Worm (Caenorhabditis elegans) whole organism, early embryonic: ENCODE results near the gene C46H3.2.

Experiments
- B0310.2 ChIP-seq: sonication (generic microtip); optimal IDR thresholded peaks from 2 replicates; lab custom pipeline; 2016; ENCODE audit warnings: mild to moderate bottlenecking, missing genetic modification characterization, missing compliant biosample characterization
- F13C5.2 ChIP-seq: sonication (generic microtip); optimal IDR thresholded peaks from 2 replicates; lab custom pipeline; 2017; ENCODE audit warnings: mild to moderate bottlenecking, missing genetic modification characterization, inconsistent platforms, missing compliant biosample characterization
- aly-1 ChIP-seq: sonication (generic microtip); optimal IDR thresholded peaks from 2 replicates; lab custom pipeline; 2016; ENCODE audit warnings: missing genetic modification characterization, missing compliant biosample characterization
- ama-1 ChIP-seq: fragments of 150-350 bp; optimal IDR thresholded peaks from 2 replicates; lab custom pipeline; 2014
- ceh-13 ChIP-seq: fragments of 200-800 bp; sonication (Bioruptor generic); optimal IDR thresholded peaks from 2 replicates; lab custom pipeline; 2018; ENCODE audit warnings: mild to moderate bottlenecking, missing genetic modification characterization, missing compliant biosample characterization
- ceh-36 ChIP-seq: sonication (generic microtip); optimal IDR thresholded peaks from 2 replicates; lab custom pipeline; 2016; ENCODE audit warnings: missing genetic modification characterization, inconsistent platforms, missing compliant biosample characterization
- ets-7 ChIP-seq: sonication (generic microtip); optimal IDR thresholded peaks from 2 replicates; lab custom pipeline; 2016; ENCODE audit warnings: missing genotype, missing genetic modification characterization, missing compliant biosample characterization
- flt-1 ChIP-seq: fragments of 200-800 bp; sonication (Bioruptor generic); IDR thresholded peaks from 2 replicates; pipeline ENCODE4 v1.3.6; 2022; ENCODE audit warnings: missing genetic modification characterization, missing compliant biosample characterization
- hmbx-1 ChIP-seq: sonication (generic microtip); optimal IDR thresholded peaks from 2 replicates; lab custom pipeline; 2016; ENCODE audit warnings: mild to moderate bottlenecking, missing genetic modification characterization, missing compliant biosample characterization
- hmg-4 ChIP-seq: fragments of 200-800 bp; sonication (Bioruptor generic); optimal IDR thresholded peaks from 2 replicates; lab custom pipeline; 2018; ENCODE audit warnings: mild to moderate bottlenecking, missing genetic modification characterization, missing compliant biosample characterization
- hnd-1 ChIP-seq: sonication (generic microtip); optimal IDR thresholded peaks from 2 replicates; lab custom pipeline; 2016; ENCODE audit warnings: missing genetic modification characterization, missing compliant biosample characterization
- pes-1 ChIP-seq: fragments of 200-800 bp; sonication (Bioruptor generic); IDR thresholded peaks from 2 replicates; pipeline ENCODE4 v1.3.6; 2022; ENCODE audit warnings: missing genetic modification reagents, missing genetic modification characterization, missing compliant biosample characterization
- scrt-1 ChIP-seq: fragments of 200-800 bp; sonication (Bioruptor generic); IDR thresholded peaks from 2 replicates; pipeline ENCODE4 v1.3.6; 2022; ENCODE audit warnings: missing genetic modification characterization, missing compliant biosample characterization
- sea-1 ChIP-seq: fragments of 200-800 bp; sonication (Bioruptor generic); conservative IDR thresholded peaks from 2 replicates; pipeline ENCODE4 v1.3.6; 2022; ENCODE audit warnings: missing genetic modification characterization, missing compliant biosample characterization
- tbx-11 ChIP-seq: fragments of 200-800 bp; sonication (Bioruptor generic); IDR thresholded peaks from 2 replicates; pipeline ENCODE4 v1.3.6; 2022; ENCODE audit warnings: missing genetic modification characterization, missing compliant biosample characterization
- tbx-37 ChIP-seq: fragments of 200-800 bp; sonication (Bioruptor generic); conservative IDR thresholded peaks from 2 replicates; pipeline ENCODE4 v1.3.6; 2022; ENCODE audit warnings: missing genetic modification reagents, missing genetic modification characterization, missing compliant biosample characterization
- tra-4 ChIP-seq: sonication (generic microtip); optimal IDR thresholded peaks from 2 replicates; lab custom pipeline; 2017; ENCODE audit warnings: missing genetic modification characterization, missing compliant biosample characterization

Gene C46H3.2

DNA sequence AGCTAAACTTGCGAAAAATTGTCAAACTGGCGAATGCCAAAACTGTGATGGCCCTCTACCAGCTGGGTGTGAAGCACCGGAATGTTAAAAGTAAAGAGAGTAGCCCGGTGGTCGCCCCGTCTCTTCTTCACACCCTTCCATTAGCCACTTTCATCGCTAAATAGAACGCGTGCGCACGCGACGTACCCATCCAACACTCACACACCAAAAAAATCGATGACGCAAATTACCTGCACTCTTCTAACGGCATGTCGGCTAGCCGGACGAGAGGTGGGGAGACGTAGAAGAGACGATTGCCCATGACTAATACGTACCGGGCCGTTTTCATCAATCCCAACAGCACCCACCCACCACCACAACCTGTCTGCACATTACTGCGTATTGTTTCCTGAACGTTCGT, 13.7 kb upstream of the C46H3.2 start:
- TF ChIP-seq hmg-4 (GFP tag; lab: Kevin White, UChicago) (peak; percentile 30), hmbx-1 (no peak), ceh-13 (GFP tag; lab: Kevin White, UChicago) (no peak), B0310.2 (tag; lab: Kevin White, UChicago) (no peak), aly-1 (tag; lab: Kevin White, UChicago) (no peak), ets-7 (tag; lab: Kevin White, UChicago) (no peak)

DNA sequence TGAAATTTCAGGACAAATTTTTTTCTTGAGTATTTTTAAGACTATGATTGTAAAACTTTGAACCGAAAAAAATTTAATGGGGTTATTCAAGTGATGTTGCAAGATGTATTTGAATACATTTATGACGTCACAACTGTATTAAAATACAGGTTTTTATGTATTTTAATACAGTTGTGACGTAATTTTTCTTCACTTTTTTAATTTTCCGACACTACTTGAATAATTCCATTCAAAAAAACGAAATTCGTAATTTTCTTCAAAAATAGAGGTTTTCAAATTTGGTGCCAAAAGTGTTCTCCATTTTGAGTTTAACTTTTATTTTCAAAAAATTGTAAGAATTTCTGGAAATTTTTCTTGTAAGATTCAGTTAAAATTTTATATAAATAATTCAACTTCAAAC, 12.2 kb upstream of the C46H3.2 start:
- TF ChIP-seq tra-4 (no peak), F13C5.2 (no peak), pes-1 (GFP tag; lab: Robert Waterston, UW) (no peak), ceh-13 (GFP tag; lab: Kevin White, UChicago) (no peak), tbx-37 (GFP tag; lab: Robert Waterston, UW) (no peak), ama-1 (lab: Kevin White, UChicago) (no peak), ets-7 (tag; lab: Kevin White, UChicago) (no peak), tbx-11 (GFP tag; lab: Robert Waterston, UW) (no peak), ceh-36 (tag; lab: Kevin White, UChicago) (no peak), sea-1 (no peak), hnd-1 (tag; lab: Kevin White, UChicago) (no peak), scrt-1 (GFP tag; lab: Robert Waterston, UW) (no peak), hmbx-1 (no peak), aly-1 (tag; lab: Kevin White, UChicago) (no peak), hmg-4 (GFP tag; lab: Kevin White, UChicago) (no peak), B0310.2 (tag; lab: Kevin White, UChicago) (no peak), flt-1 (GFP tag; lab: Robert Waterston, UW) (no peak)

DNA sequence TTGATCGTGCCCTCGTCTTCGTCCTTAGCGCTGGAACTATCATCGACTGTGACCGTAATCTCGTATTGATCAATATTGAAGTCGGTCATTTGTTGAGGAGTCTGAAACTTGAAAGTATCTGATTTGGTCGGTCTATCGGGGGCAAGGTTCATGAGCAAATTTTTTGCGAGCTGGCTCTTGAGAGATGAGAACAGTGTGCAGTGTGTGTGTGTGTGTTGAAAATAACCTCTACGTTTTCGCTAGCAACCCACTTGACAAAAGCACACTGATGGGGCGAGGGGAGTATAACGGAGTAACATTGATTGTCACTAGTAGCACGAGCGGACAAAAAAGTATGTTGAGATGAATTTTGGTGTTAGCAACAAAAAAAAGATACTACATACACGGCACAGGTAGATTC, 8.2 kb upstream of the C46H3.2 start, which contains the start of gene C25G6.3:
TSS of gene C25G6.3 (minus strand) at position 101 of the 400 bp plus-strand sequence.
- no peak for TF ChIP-seq flt-1 (GFP tag; lab: Robert Waterston, UW)
- no peak for TF ChIP-seq hmg-4 (GFP tag; lab: Kevin White, UChicago)
- no peak for TF ChIP-seq ets-7 (tag; lab: Kevin White, UChicago)
- no peak for TF ChIP-seq sea-1
- no peak for TF ChIP-seq pes-1 (GFP tag; lab: Robert Waterston, UW)
- TF ChIP-seq ceh-13 (GFP tag; lab: Kevin White, UChicago): no peak
- no peak for TF ChIP-seq F13C5.2
- TF ChIP-seq ceh-36 (tag; lab: Kevin White, UChicago): no peak
- no peak for TF ChIP-seq tbx-37 (GFP tag; lab: Robert Waterston, UW)
- TF ChIP-seq B0310.2 (tag; lab: Kevin White, UChicago): no peak
- TF ChIP-seq hnd-1 (tag; lab: Kevin White, UChicago): no peak
- no peak for TF ChIP-seq tbx-11 (GFP tag; lab: Robert Waterston, UW)
- TF ChIP-seq hmbx-1: no peak
- TF ChIP-seq aly-1 (tag; lab: Kevin White, UChicago): no peak
- no peak for TF ChIP-seq scrt-1 (GFP tag; lab: Robert Waterston, UW)
- no peak for TF ChIP-seq ama-1 (lab: Kevin White, UChicago)
- no peak for TF ChIP-seq tra-4

DNA sequence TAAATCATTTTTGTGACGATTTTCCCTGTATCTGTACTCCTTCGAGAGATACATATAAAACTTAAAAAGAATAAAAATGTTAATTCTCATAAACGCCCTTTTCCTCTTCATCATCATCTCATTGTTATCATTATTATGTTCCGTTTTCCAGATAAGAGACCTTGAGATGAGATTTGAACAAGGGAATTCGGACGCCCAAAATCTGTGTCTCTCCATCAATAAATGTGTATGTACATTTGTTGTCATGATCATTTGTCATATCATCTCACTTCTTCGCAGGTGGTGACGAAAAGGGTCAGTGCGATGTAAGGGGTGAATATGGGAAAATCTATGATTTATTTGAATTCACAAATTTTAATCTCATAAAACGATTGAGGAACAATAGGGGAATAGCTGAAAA, 1.5 kb upstream of the C46H3.2 start:
- TF ChIP-seq ceh-36 (tag; lab: Kevin White, UChicago) (no peak), hmbx-1 (no peak), F13C5.2 (no peak)

- TF ChIP-seq pes-1 (GFP tag; lab: Robert Waterston, UW) (peak; percentile 21; the same call in 1 of the 2 replicates), tra-4 (no peak), F13C5.2 (no peak), hmg-4 (GFP tag; lab: Kevin White, UChicago) (peak; percentile 56), ceh-36 (tag; lab: Kevin White, UChicago) (no peak), B0310.2 (tag; lab: Kevin White, UChicago) (no peak)
These were observed 6.7 kb downstream of the C46H3.2 start for ce11 chrX:1223841-1224240.

DNA sequence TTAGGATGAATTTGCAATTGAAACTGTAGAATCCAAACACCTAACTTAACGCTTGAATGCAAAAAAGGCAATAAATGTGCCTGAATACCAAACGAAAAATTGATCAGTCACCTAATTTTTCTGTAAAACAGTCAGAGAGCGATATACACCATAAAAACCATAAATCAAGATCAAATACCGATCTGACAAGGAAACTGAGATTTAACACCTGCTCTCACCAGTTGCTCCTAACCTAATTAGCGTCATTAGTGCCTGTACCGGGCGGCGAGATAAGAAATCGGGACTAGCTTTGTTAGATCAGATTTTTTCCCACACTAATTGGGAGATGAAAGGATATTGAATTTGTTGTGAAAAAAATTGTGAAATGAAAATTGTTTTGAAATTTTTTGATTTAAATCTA, 7.5 kb downstream of the C46H3.2 start:
- TF ChIP-seq hmg-4 (GFP tag; lab: Kevin White, UChicago) (no peak), B0310.2 (tag; lab: Kevin White, UChicago) (no peak), tbx-11 (GFP tag; lab: Robert Waterston, UW) (no peak), sea-1 (no peak), hnd-1 (tag; lab: Kevin White, UChicago) (no peak), pes-1 (GFP tag; lab: Robert Waterston, UW) (no peak), tra-4 (no peak), F13C5.2 (no peak), scrt-1 (GFP tag; lab: Robert Waterston, UW) (no peak), flt-1 (GFP tag; lab: Robert Waterston, UW) (no peak)

DNA sequence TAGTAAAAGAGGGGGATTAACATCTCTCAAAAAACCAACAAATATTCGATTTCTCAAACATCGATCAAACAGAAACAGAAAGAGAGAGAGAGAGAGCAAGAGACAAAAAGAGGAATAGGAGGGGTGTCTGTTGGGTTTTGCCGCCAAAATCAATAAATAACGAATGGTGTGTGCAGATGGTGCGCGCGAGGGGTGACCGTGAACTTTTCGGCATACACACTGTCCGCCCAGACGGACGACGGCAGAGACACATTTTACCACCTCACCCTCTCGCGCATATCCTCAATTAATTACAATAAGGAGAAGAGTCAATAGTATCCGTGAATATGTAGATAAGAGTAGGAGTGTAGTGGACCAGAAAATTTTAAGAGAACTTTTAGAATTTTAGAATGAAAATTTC, 8.2 kb downstream of the C46H3.2 start:
- TF ChIP-seq ceh-13 (GFP tag; lab: Kevin White, UChicago): no peak
- peak; percentile 42 for TF ChIP-seq hmg-4 (GFP tag; lab: Kevin White, UChicago)
- TF ChIP-seq flt-1 (GFP tag; lab: Robert Waterston, UW): 0 out of 2 replicates have a peak, but pooled peaks have one; percentile 9

DNA sequence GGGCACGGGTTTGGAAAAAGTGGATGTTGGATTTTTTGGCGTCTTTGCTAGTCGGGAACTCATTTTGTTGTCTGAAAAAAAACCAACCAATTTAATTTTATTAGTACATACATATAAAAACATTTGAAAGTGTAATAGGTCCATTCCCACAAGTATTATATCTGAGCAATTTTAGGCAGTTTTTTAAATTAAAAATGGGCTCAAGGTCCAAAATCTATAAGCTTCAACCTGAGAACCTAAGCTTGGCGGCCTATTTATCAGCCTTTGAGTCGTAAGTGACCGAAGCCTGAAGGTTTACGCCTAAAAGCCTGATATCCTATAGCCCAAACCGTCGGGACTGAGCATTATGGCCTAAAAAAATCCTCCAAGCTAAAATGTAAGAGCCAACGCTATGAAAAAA, 12.1 kb downstream of the C46H3.2 start:
- TF ChIP-seq hmbx-1 (no peak), B0310.2 (tag; lab: Kevin White, UChicago) (no peak), hnd-1 (tag; lab: Kevin White, UChicago) (no peak), sea-1 (no peak), scrt-1 (GFP tag; lab: Robert Waterston, UW) (no peak), ama-1 (lab: Kevin White, UChicago) (no peak), tbx-11 (GFP tag; lab: Robert Waterston, UW) (no peak)
